Fruit fly (Drosophila melanogaster) whole organism, embryonic: ENCODE data around the gene Sk2.

Experiments used
- Adf1 ChIP-seq: fragments of 200-800 bp; sonication (Bioruptor generic); IDR thresholded peaks from 2 replicates; pipeline ENCODE4 v1.3.6; 2022; ENCODE audit warnings: missing biosample characterization, missing genetic modification characterization
- Awh ChIP-seq: fragments of 200-800 bp; sonication (Bioruptor generic); IDR thresholded peaks from 2 replicates; pipeline ENCODE4, ENCODE4 v1.3.6; 2022; ENCODE audit warnings: missing biosample characterization, missing genetic modification characterization
- B-H1 ChIP-seq: fragments of 200-800 bp; sonication (Bioruptor generic); IDR thresholded peaks from 3 replicates; pipeline ENCODE4 v1.3.6; 2022; ENCODE audit warnings: missing biosample characterization, missing genetic modification characterization
- CG10654 ChIP-seq: fragments of 200-800 bp; sonication (Bioruptor generic); optimal IDR thresholded peaks from 2 replicates; lab custom pipeline; 2016; ENCODE audit warnings: missing biosample characterization, missing genetic modification characterization
- CG11085 ChIP-seq: fragments of 200-800 bp; sonication (Bioruptor generic); IDR thresholded peaks from 2 replicates; pipeline ENCODE4 v1.3.6; 2022; ENCODE audit warnings: missing biosample characterization, missing genetic modification characterization
- CG12104 ChIP-seq: fragments of 200-800 bp; sonication (Bioruptor generic); optimal IDR thresholded peaks from 3 replicates; lab custom pipeline; 2016; ENCODE audit warnings: missing biosample characterization, missing genetic modification characterization
- CG12942 ChIP-seq: fragments of 200-800 bp; sonication (Bioruptor generic); optimal IDR thresholded peaks from 3 replicates; lab custom pipeline; 2016; ENCODE audit warnings: missing biosample characterization, missing genetic modification characterization
- CG13287 ChIP-seq: fragments of 200-800 bp; sonication (Bioruptor generic); IDR thresholded peaks from 2 replicates; pipeline ENCODE4 v1.3.6; 2022; ENCODE audit warnings: missing biosample characterization, missing genetic modification characterization; ENCODE audit not compliant: partially characterized antibody
- CG13296 ChIP-seq: fragments of 200-800 bp; sonication (Bioruptor generic); optimal IDR thresholded peaks from 3 replicates; lab custom pipeline; 2018; ENCODE audit warnings: missing biosample characterization, mild to moderate bottlenecking, missing genetic modification characterization
- CG13775 ChIP-seq: fragments of 200-800 bp; sonication (Bioruptor generic); optimal IDR thresholded peaks from 3 replicates; lab custom pipeline; 2017; ENCODE audit warnings: missing biosample characterization, mild to moderate bottlenecking, missing genetic modification characterization
- CG15073 ChIP-seq: fragments of 200-800 bp; sonication (Bioruptor generic); optimal IDR thresholded peaks from 2 replicates; lab custom pipeline; 2016; ENCODE audit warnings: missing biosample characterization, missing genetic modification characterization
- CG15479 ChIP-seq: fragments of 200-800 bp; sonication (Bioruptor generic); optimal IDR thresholded peaks from 3 replicates; lab custom pipeline; 2019; ENCODE audit warnings: missing biosample characterization, mild to moderate bottlenecking, missing genetic modification characterization, moderate library complexity
- CG17802 ChIP-seq: fragments of 200-800 bp; sonication (Bioruptor generic); optimal IDR thresholded peaks from 2 replicates; lab custom pipeline; 2018; ENCODE audit warnings: missing biosample characterization, mild to moderate bottlenecking, missing genetic modification characterization, moderate library complexity
- CG17912 ChIP-seq: fragments of 200-800 bp; sonication (Bioruptor generic); optimal IDR thresholded peaks from 2 replicates; lab custom pipeline; 2018; ENCODE audit warnings: missing biosample characterization, mild to moderate bottlenecking, missing genetic modification characterization
- CG2678 ChIP-seq: fragments of 200-800 bp; sonication (Bioruptor generic); optimal IDR thresholded peaks from 3 replicates; lab custom pipeline; 2019; ENCODE audit warnings: missing biosample characterization, mild to moderate bottlenecking, missing genetic modification characterization, moderate library complexity
- CG30403 ChIP-seq: fragments of 200-800 bp; sonication (Bioruptor generic); optimal IDR thresholded peaks from 3 replicates; lab custom pipeline; 2016; ENCODE audit warnings: missing biosample characterization, missing genetic modification characterization
- CG4424 ChIP-seq: fragments of 200-800 bp; sonication (Bioruptor generic); optimal IDR thresholded peaks from 3 replicates; lab custom pipeline; 2016; ENCODE audit warnings: missing biosample characterization, missing genetic modification characterization
- CG4854 ChIP-seq: fragments of 200-800 bp; sonication (Bioruptor generic); optimal IDR thresholded peaks from 2 replicates; lab custom pipeline; 2016; ENCODE audit warnings: missing biosample characterization, missing genetic modification characterization, inconsistent platforms
- CG5245 ChIP-seq: fragments of 200-800 bp; sonication (Bioruptor generic); optimal IDR thresholded peaks from 3 replicates; lab custom pipeline; 2016; ENCODE audit warnings: missing biosample characterization, missing genetic modification characterization
- CG6654 ChIP-seq: fragments of 200-800 bp; sonication (Bioruptor generic); optimal IDR thresholded peaks from 2 replicates; lab custom pipeline; 2017; ENCODE audit warnings: missing biosample characterization, mild to moderate bottlenecking, missing genetic modification characterization
- CG6791 ChIP-seq: fragments of 200-800 bp; sonication (Bioruptor generic); IDR thresholded peaks from 3 replicates; pipeline ENCODE4 v1.3.6; 2022; ENCODE audit warnings: missing biosample characterization, missing genetic modification characterization; ENCODE audit not compliant: partially characterized antibody
- CG7372 ChIP-seq: fragments of 200-800 bp; sonication (Bioruptor generic); IDR thresholded peaks from 2 replicates; pipeline ENCODE4 v1.3.6; 2022; ENCODE audit warnings: missing biosample characterization, missing genetic modification characterization
- CG7745 ChIP-seq: fragments of 200-800 bp; sonication (Bioruptor generic); optimal IDR thresholded peaks from 2 replicates; lab custom pipeline; 2018; ENCODE audit warnings: missing biosample characterization, mild to moderate bottlenecking, missing genetic modification characterization, moderate library complexity
- CG9932 ChIP-seq: fragments of 200-800 bp; sonication (Bioruptor generic); IDR thresholded peaks from 2 replicates; pipeline ENCODE4 v1.3.6; 2022; ENCODE audit warnings: missing biosample characterization, missing genetic modification characterization
- CrebB ChIP-seq: fragments of 200-800 bp; sonication (Bioruptor generic); optimal IDR thresholded peaks from 3 replicates; lab custom pipeline; 2018; ENCODE audit warnings: missing biosample characterization, mild to moderate bottlenecking, missing genetic modification characterization
- Drgx ChIP-seq: fragments of 200-800 bp; sonication (Bioruptor generic); IDR thresholded peaks from 2 replicates; pipeline ENCODE4 v1.3.6; 2022; ENCODE audit warnings: missing biosample characterization, missing genetic modification characterization
- GATAe ChIP-seq: fragments of 200-800 bp; sonication (Bioruptor generic); conservative IDR thresholded peaks from 2 replicates; pipeline ENCODE4 v1.3.6; 2022; ENCODE audit warnings: missing biosample characterization, missing genetic modification characterization
- Hr39 ChIP-seq: fragments of >200 bp; optimal IDR thresholded peaks from 2 replicates; lab custom pipeline; 2017
- MESR4 ChIP-seq: fragments of 200-800 bp; sonication (Bioruptor generic); optimal IDR thresholded peaks from 2 replicates; lab custom pipeline; 2018; ENCODE audit warnings: missing biosample characterization, mild to moderate bottlenecking, missing genetic modification characterization, moderate library complexity
- Max ChIP-seq: fragments of 200-800 bp; sonication (Bioruptor generic); optimal IDR thresholded peaks from 2 replicates; lab custom pipeline; 2016; ENCODE audit warnings: missing biosample characterization, mild to moderate bottlenecking, missing genetic modification characterization
- Neu2 ChIP-seq: fragments of 200-800 bp; sonication (Bioruptor generic); optimal IDR thresholded peaks from 3 replicates; lab custom pipeline; 2016; ENCODE audit warnings: missing biosample characterization, missing genetic modification characterization, borderline replicate concordance
- Nf-YC ChIP-seq: fragments of 200-800 bp; optimal IDR thresholded peaks from 3 replicates; lab custom pipeline; 2019; ENCODE audit warnings: missing biosample characterization, mild to moderate bottlenecking, missing genetic modification characterization, moderate library complexity
- Oaz ChIP-seq: fragments of 200-800 bp; sonication (Bioruptor generic); IDR thresholded peaks from 2 replicates; pipeline ENCODE4 v1.3.6; 2022; ENCODE audit warnings: missing biosample characterization, missing genetic modification characterization
- Sry-β ChIP-seq: fragments of 200-800 bp; sonication (Bioruptor generic); optimal IDR thresholded peaks from 2 replicates; lab custom pipeline; 2018; ENCODE audit warnings: missing biosample characterization, mild to moderate bottlenecking, missing genetic modification characterization, moderate library complexity
- Sry-δ ChIP-seq: fragments of 200-800 bp; sonication (Bioruptor generic); optimal IDR thresholded peaks from 2 replicates; lab custom pipeline; 2016; ENCODE audit warnings: missing biosample characterization, missing genetic modification characterization
- Stat92E ChIP-seq, 3 experiments: fragments of >200 bp in 2 of 3; fragments of 200-800 bp in 1 of 3; sonication (Bioruptor generic) in 1 of 3; optimal IDR thresholded peaks; 2 replicates each; lab custom pipeline; 2017 to 2019; ENCODE audit warnings: missing biosample characterization in 3 of 3, missing genetic modification characterization in 3 of 3, mild to moderate bottlenecking in 1 of 3, moderate library complexity in 1 of 3
- Tbp ChIP-seq: fragments of >200 bp; optimal IDR thresholded peaks from 2 replicates; lab custom pipeline; 2018; ENCODE audit warnings: missing biosample characterization, missing genetic modification characterization
- az2 ChIP-seq: fragments of 200-800 bp; sonication (Bioruptor generic); optimal IDR thresholded peaks from 3 replicates; lab custom pipeline; 2016; ENCODE audit warnings: missing biosample characterization, missing genetic modification characterization
- br ChIP-seq: fragments of >200 bp; optimal IDR thresholded peaks from 2 replicates; lab custom pipeline; 2017
- bsh ChIP-seq, 2 experiments: fragments of 200-800 bp; sonication (Bioruptor generic); optimal IDR thresholded peaks; 2 replicates each; lab custom pipeline; 2017 to 2018; ENCODE audit warnings: mild to moderate bottlenecking in 2 of 2, missing biosample characterization in 2 of 2, missing genetic modification characterization in 2 of 2, moderate library complexity in 1 of 2
- dati ChIP-seq: fragments of 200-800 bp; sonication (Bioruptor generic); IDR thresholded peaks from 2 replicates; pipeline ENCODE4 v1.3.6; 2022; ENCODE audit warnings: missing biosample characterization, missing genetic modification characterization
- grau ChIP-seq: fragments of 200-800 bp; optimal IDR thresholded peaks from 3 replicates; lab custom pipeline; 2019; ENCODE audit warnings: missing biosample characterization, mild to moderate bottlenecking, missing genetic modification characterization, moderate library complexity
- onecut ChIP-seq: fragments of 200-800 bp; sonication (Bioruptor generic); IDR thresholded peaks from 2 replicates; pipeline ENCODE4 v1.3.6; 2022; ENCODE audit warnings: missing biosample characterization, missing genetic modification characterization
- p53 ChIP-seq: fragments of 200-800 bp; sonication (Bioruptor generic); optimal IDR thresholded peaks from 2 replicates; lab custom pipeline; 2016; ENCODE audit warnings: missing biosample characterization, missing genetic modification characterization
- peb ChIP-seq: fragments of 200-800 bp; sonication (Bioruptor generic); IDR thresholded peaks from 2 replicates; pipeline ENCODE4 v1.3.6; 2022; ENCODE audit warnings: missing biosample characterization, missing genetic modification characterization
- prd ChIP-seq, 3 experiments: fragments of >200 bp in 2 of 3; fragments of 200-800 bp in 1 of 3; sonication (Bioruptor generic) in 1 of 3; optimal IDR thresholded peaks in 2 of 3; IDR thresholded peaks in 1 of 3; 2 replicates in 2 of 3; 3 replicates in 1 of 3; pipeline versions ENCODE4 v1.3.6 to Lab custom; 2017 to 2022; ENCODE audit warnings: missing biosample characterization in 1 of 3, missing genetic modification characterization in 1 of 3
- rib ChIP-seq: fragments of 200-800 bp; sonication (Bioruptor generic); IDR thresholded peaks from 2 replicates; pipeline ENCODE4 v1.3.6; 2022; ENCODE audit warnings: missing biosample characterization, missing genetic modification characterization
- tup ChIP-seq: fragments of 200-800 bp; sonication (Bioruptor generic); optimal IDR thresholded peaks from 2 replicates; lab custom pipeline; 2016; ENCODE audit warnings: missing biosample characterization, mild to moderate bottlenecking, missing genetic modification characterization, moderate library complexity
- vnd ChIP-seq: fragments of 200-800 bp; sonication (Bioruptor generic); IDR thresholded peaks from 3 replicates; pipeline ENCODE4 v1.3.6; 2022; ENCODE audit warnings: missing biosample characterization, missing genetic modification characterization; ENCODE audit not compliant: partially characterized antibody

The Sk2 gene

DNA sequence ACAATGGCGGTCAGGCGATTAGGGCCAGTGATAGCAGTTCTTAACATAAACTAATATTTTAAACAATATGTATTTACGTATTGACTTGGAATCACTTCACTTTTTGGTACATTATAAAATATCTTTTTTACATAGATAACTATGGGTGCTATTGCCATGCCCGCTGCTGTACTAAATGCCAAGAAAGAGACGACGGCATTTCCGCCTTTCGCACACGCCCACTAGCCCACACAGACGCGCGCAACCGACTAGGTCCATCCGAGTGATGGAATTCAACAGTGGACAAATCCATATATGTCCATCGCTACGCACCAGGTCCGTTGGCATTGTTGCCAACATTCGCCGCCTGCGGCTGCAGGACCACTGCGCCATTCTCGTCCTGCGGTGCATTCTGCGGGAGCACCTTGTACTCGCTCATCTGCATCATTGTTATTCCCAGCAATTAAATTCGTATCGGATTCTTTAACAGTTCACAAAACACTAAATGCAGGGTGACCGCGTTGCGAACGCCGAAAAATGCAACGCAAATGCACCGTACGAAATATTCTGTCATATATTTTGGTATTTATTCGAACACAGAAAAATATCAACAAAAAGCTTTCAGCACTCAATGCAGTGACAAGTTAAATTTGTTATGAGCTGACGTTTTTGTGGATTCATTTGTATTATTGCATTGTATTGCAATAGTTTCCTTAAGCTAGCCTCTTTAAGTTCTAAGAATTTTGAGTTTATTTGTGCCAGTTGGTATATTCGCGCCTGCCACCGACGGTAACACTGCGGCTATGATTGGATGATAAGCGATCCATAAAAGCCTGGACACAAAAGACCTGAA is at the start of gene Sk2, which contains the start of gene scramb2 (continued):
- TF ChIP-seq CG12104 (GFP tag; lab: Kevin White, UChicago) (peak; percentile 93), Sry-δ (GFP tag; lab: Kevin White, UChicago) (peak; percentile 43), CG10654 (peak; percentile 89), CG2678 (tag; lab: Kevin White, UChicago) (peak; percentile 97), CG4854 (peak; percentile 90), CrebB (tag; lab: Kevin White, UChicago) (peak; percentile 92), onecut (GFP tag; lab: Robert Waterston, UW) (peak; percentile 94), CG7745 (peak; percentile 7), CG13287 (GFP tag; lab: Robert Waterston, UW) (peak; percentile 29), Drgx (GFP tag; lab: Robert Waterston, UW) (peak; percentile 98), Oaz (peak; percentile 91), grau (tag; lab: Kevin White, UChicago) (peak; percentile 93), dati (GFP tag; lab: Robert Waterston, UW) (peak; percentile 88), Hr39 (no peak), rib (GFP tag; lab: Robert Waterston, UW) (peak; percentile 89), CG30403 (GFP tag; lab: Kevin White, UChicago) (peak; percentile 94), Sry-β (GFP tag; lab: Kevin White, UChicago) (peak; percentile 46), Max (GFP tag; lab: Kevin White, UChicago) (peak; percentile 93), tup (GFP tag; lab: Kevin White, UChicago) (peak; percentile 81), MESR4 (peak; percentile 67), Adf1 (GFP tag; lab: Robert Waterston, UW) (peak; percentile 66), CG15073 (GFP tag; lab: Kevin White, UChicago) (peak; percentile 21), az2 (GFP tag; lab: Kevin White, UChicago) (peak; percentile 95), CG13775 (peak; percentile 90), CG6791 (GFP tag; lab: Robert Waterston, UW) (no peak), vnd (GFP tag; lab: Robert Waterston, UW) (no peak), CG4424 (GFP tag; lab: Kevin White, UChicago) (peak; percentile 95), CG17802 (peak; percentile 74), Awh (GFP tag; lab: Robert Waterston, UW) (peak; percentile 96), peb (peak; percentile 84), Stat92E (GFP tag; optimal IDR thresholded peaks at IDR 0.05; lab: Kevin White, UChicago) (no peak), Tbp (GFP tag; lab: Kevin White, UChicago) (no peak), CG17912 (GFP tag; lab: Kevin White, UChicago) (peak; percentile 85), prd (optimal IDR thresholded peaks at IDR 0.05; lab: Kevin White, UChicago) (no peak), prd (GFP tag; IDR thresholded peaks at IDR 0.05; lab: Robert Waterston, UW) (peak; percentile 97), GATAe (GFP tag; lab: Robert Waterston, UW) (peak; percentile 79), CG9932 (GFP tag; lab: Robert Waterston, UW) (peak; percentile 90), CG6654 (GFP tag; lab: Kevin White, UChicago) (peak; percentile 84), CG7372 (GFP tag; lab: Robert Waterston, UW) (peak; percentile 93), B-H1 (GFP tag; lab: Robert Waterston, UW) (peak; percentile 91), CG5245 (GFP tag; lab: Kevin White, UChicago) (peak; percentile 94), br (no peak), Nf-YC (tag; lab: Kevin White, UChicago) (peak; percentile 91), CG11085 (GFP tag; lab: Robert Waterston, UW) (peak; percentile 91), CG12942 (peak; percentile 83), Neu2 (GFP tag; lab: Kevin White, UChicago) (no peak), CG13296 (GFP tag; lab: Kevin White, UChicago) (peak; percentile 97), CG15479 (GFP tag; lab: Kevin White, UChicago) (no peak), p53 (GFP tag; lab: Kevin White, UChicago) (no peak), bsh (GFP tag; optimal IDR thresholded peaks at IDR 0.05; lab: Kevin White, UChicago) (peak; percentile 94 to 96)
